Worm (Caenorhabditis elegans) whole organism, midembryonic: ENCODE measurements around the gene F59A6.4.

Source experiments
- T22C8.4 ChIP-seq: fragments of 200-800 bp; sonication (Bioruptor generic); IDR thresholded peaks from 2 replicates; pipeline ENCODE4 v1.3.6; 2022; ENCODE audit warnings: missing genetic modification characterization, missing compliant biosample characterization
- klf-2 ChIP-seq: fragments of 200-800 bp; sonication (Bioruptor generic); conservative IDR thresholded peaks from 2 replicates; pipeline ENCODE4 v1.3.6; 2022; ENCODE audit warnings: missing genetic modification reagents, missing genetic modification characterization, missing compliant biosample characterization
- ref-1 ChIP-seq: fragments of 200-800 bp; sonication (Bioruptor generic); conservative IDR thresholded peaks from 2 replicates; pipeline ENCODE4 v1.3.6; 2022; ENCODE audit warnings: missing genetic modification reagents, missing genetic modification characterization, missing compliant biosample characterization
- tab-1 ChIP-seq: fragments of 200-800 bp; sonication (Bioruptor generic); IDR thresholded peaks from 2 replicates; pipeline ENCODE4 v1.3.6; 2022; ENCODE audit warnings: missing genetic modification characterization, missing compliant biosample characterization
- ztf-23 ChIP-seq: fragments of 200-800 bp; sonication (Bioruptor generic); IDR thresholded peaks from 2 replicates; pipeline ENCODE4 v1.3.6; 2022; ENCODE audit warnings: missing genetic modification reagents, missing genetic modification characterization, missing compliant biosample characterization

- TF ChIP-seq ref-1 (no peak), ztf-23 (GFP tag; lab: Robert Waterston, UW) (no peak), tab-1 (GFP tag; lab: Robert Waterston, UW) (no peak), T22C8.4 (GFP tag; lab: Robert Waterston, UW) (no peak), klf-2 (GFP tag; lab: Robert Waterston, UW) (no peak)
These were observed 31.2 kb downstream of the F59A6.4 start, which contains the start of gene lrr-1 for ce11 chrII:5036128-5036527.
